Fruit fly (Drosophila melanogaster) whole organism, embryonic: ENCODE data around the gene Bicra.

Experiments
- BtbVII ChIP-seq: fragments of 200-800 bp; sonication (Bioruptor generic); optimal IDR thresholded peaks from 3 replicates; lab custom pipeline; 2017; ENCODE audit warnings: missing biosample characterization, mild to moderate bottlenecking, missing genetic modification characterization
- CG10431 ChIP-seq: fragments of 200-800 bp; sonication (Bioruptor generic); optimal IDR thresholded peaks from 3 replicates; lab custom pipeline; 2018; ENCODE audit warnings: missing biosample characterization, mild to moderate bottlenecking, missing genetic modification characterization
- CG12071 ChIP-seq: fragments of 200-800 bp; sonication (Bioruptor generic); optimal IDR thresholded peaks from 3 replicates; lab custom pipeline; 2018; ENCODE audit warnings: missing biosample characterization, mild to moderate bottlenecking, missing genetic modification characterization
- CG12219 ChIP-seq: fragments of 200-800 bp; sonication (Bioruptor generic); optimal IDR thresholded peaks from 3 replicates; lab custom pipeline; 2018; ENCODE audit warnings: missing biosample characterization, mild to moderate bottlenecking, missing genetic modification characterization
- CG15696 ChIP-seq: fragments of 200-800 bp; sonication (Bioruptor generic); optimal IDR thresholded peaks from 2 replicates; lab custom pipeline; 2019; ENCODE audit warnings: missing biosample characterization, mild to moderate bottlenecking, missing genetic modification characterization, moderate library complexity
- CG1602 ChIP-seq: fragments of 200-800 bp; sonication (Bioruptor generic); optimal IDR thresholded peaks from 3 replicates; lab custom pipeline; 2016; ENCODE audit warnings: missing biosample characterization, missing genetic modification characterization
- CG16815 ChIP-seq: fragments of 200-800 bp; sonication (Bioruptor generic); optimal IDR thresholded peaks from 3 replicates; lab custom pipeline; 2017; ENCODE audit warnings: missing biosample characterization, mild to moderate bottlenecking, missing genetic modification characterization
- CG18262 ChIP-seq: fragments of 200-800 bp; optimal IDR thresholded peaks from 3 replicates; lab custom pipeline; 2019; ENCODE audit warnings: missing biosample characterization, mild to moderate bottlenecking, missing genetic modification characterization, moderate library complexity
- CG2129 ChIP-seq: fragments of 200-800 bp; sonication (Bioruptor generic); IDR thresholded peaks from 2 replicates; pipeline ENCODE4 v1.3.6; 2022; ENCODE audit warnings: missing biosample characterization, missing genetic modification characterization; ENCODE audit not compliant: partially characterized antibody
- CG34422 ChIP-seq: fragments of 200-800 bp; sonication (Bioruptor generic); IDR thresholded peaks from 3 replicates; pipeline ENCODE4 v1.3.6; 2022; ENCODE audit warnings: missing biosample characterization, missing genetic modification characterization
- CG4360 ChIP-seq: fragments of 200-800 bp; sonication (Bioruptor generic); IDR thresholded peaks from 2 replicates; pipeline ENCODE4 v1.3.6; 2022; ENCODE audit warnings: missing biosample characterization, missing genetic modification characterization
- CG43689 ChIP-seq: fragments of 200-800 bp; sonication (Bioruptor generic); IDR thresholded peaks from 2 replicates; pipeline ENCODE4 v1.3.6; 2022; ENCODE audit warnings: missing biosample characterization, missing genetic modification characterization
- CG6272 ChIP-seq: fragments of 200-800 bp; sonication (Bioruptor generic); IDR thresholded peaks from 2 replicates; pipeline ENCODE4 v1.3.6; 2022; ENCODE audit warnings: missing biosample characterization, missing genetic modification characterization
- CG6765 ChIP-seq: fragments of 200-800 bp; sonication (Bioruptor generic); optimal IDR thresholded peaks from 3 replicates; lab custom pipeline; 2017; ENCODE audit warnings: missing biosample characterization, mild to moderate bottlenecking, missing genetic modification characterization
- CG7556 ChIP-seq: fragments of 200-800 bp; sonication (Bioruptor generic); optimal IDR thresholded peaks from 2 replicates; lab custom pipeline; 2017; ENCODE audit warnings: missing biosample characterization, mild to moderate bottlenecking, missing genetic modification characterization
- CG7839 ChIP-seq: fragments of 200-800 bp; sonication (Bioruptor generic); optimal IDR thresholded peaks from 3 replicates; lab custom pipeline; 2018; ENCODE audit warnings: missing biosample characterization, mild to moderate bottlenecking, missing genetic modification characterization, moderate library complexity
- CG8478 ChIP-seq: fragments of >200 bp; optimal IDR thresholded peaks from 2 replicates; lab custom pipeline; 2018
- CG8944 ChIP-seq: fragments of 200-800 bp; sonication (Bioruptor generic); optimal IDR thresholded peaks from 3 replicates; lab custom pipeline; 2016; ENCODE audit warnings: missing biosample characterization, missing genetic modification characterization
- CG9876 ChIP-seq: fragments of 200-800 bp; sonication (Bioruptor generic); optimal IDR thresholded peaks from 2 replicates; lab custom pipeline; 2016; ENCODE audit warnings: missing biosample characterization, missing genetic modification characterization
- CHES-1-like ChIP-seq: fragments of 200-800 bp; sonication (Bioruptor generic); optimal IDR thresholded peaks from 2 replicates; lab custom pipeline; 2016; ENCODE audit warnings: missing biosample characterization, missing genetic modification characterization
- D ChIP-seq, 2 experiments: fragments of 200-800 bp in 1 of 2; fragments of >200 bp in 1 of 2; sonication (Bioruptor generic) in 1 of 2; optimal IDR thresholded peaks; 2 replicates in 1 of 2; 3 replicates in 1 of 2; lab custom pipeline; 2017; ENCODE audit warnings: mild to moderate bottlenecking in 1 of 2, missing biosample characterization in 1 of 2, missing genetic modification characterization in 1 of 2, missing genetic modification reagents in 1 of 2
- Dfd ChIP-seq, 2 experiments: fragments of >200 bp; optimal IDR thresholded peaks; 2 replicates each; lab custom pipeline; 2017; ENCODE audit warnings: missing biosample characterization in 2 of 2, missing genetic modification characterization in 2 of 2
- Doc3 ChIP-seq: fragments of 200-800 bp; sonication (Bioruptor generic); IDR thresholded peaks from 3 replicates; pipeline ENCODE4 v1.3.6; 2022; ENCODE audit warnings: missing biosample characterization, missing genetic modification characterization; ENCODE audit not compliant: partially characterized antibody
- Fer2 ChIP-seq: fragments of 200-800 bp; sonication (Bioruptor generic); optimal IDR thresholded peaks from 2 replicates; lab custom pipeline; 2018; ENCODE audit warnings: missing biosample characterization, mild to moderate bottlenecking, missing genetic modification characterization, moderate library complexity
- Gsc ChIP-seq: fragments of 200-800 bp; sonication (Bioruptor generic); IDR thresholded peaks from 2 replicates; pipeline ENCODE4 v1.3.6; 2022; ENCODE audit warnings: missing biosample characterization, missing genetic modification characterization
- Jarid2 ChIP-seq: fragments of 200-800 bp; sonication (Bioruptor generic); optimal IDR thresholded peaks from 3 replicates; lab custom pipeline; 2017; ENCODE audit warnings: mild to moderate bottlenecking, missing biosample characterization, missing genetic modification reagents, missing genetic modification characterization
- Lim3 ChIP-seq: fragments of 200-800 bp; sonication (Bioruptor generic); IDR thresholded peaks from 2 replicates; pipeline ENCODE4 v1.3.6; 2022; ENCODE audit warnings: missing biosample characterization, missing genetic modification characterization
- Mes4 ChIP-seq: fragments of 200-800 bp; sonication (Bioruptor generic); optimal IDR thresholded peaks from 2 replicates; lab custom pipeline; 2016; ENCODE audit warnings: missing biosample characterization, missing genetic modification characterization
- Mrtf ChIP-seq: fragments of 200-800 bp; sonication (Bioruptor generic); IDR thresholded peaks from 3 replicates; pipeline ENCODE4 v1.3.6; 2022; ENCODE audit warnings: missing biosample characterization, missing genetic modification characterization
- NC2α ChIP-seq: fragments of 200-800 bp; sonication (Bioruptor generic); optimal IDR thresholded peaks from 2 replicates; lab custom pipeline; 2016; ENCODE audit warnings: missing biosample characterization, missing genetic modification characterization
- PHDP ChIP-seq: fragments of 200-800 bp; sonication (Bioruptor generic); optimal IDR thresholded peaks from 3 replicates; lab custom pipeline; 2018; ENCODE audit warnings: missing biosample characterization, mild to moderate bottlenecking, missing genetic modification characterization, moderate library complexity
- Rx ChIP-seq: fragments of 200-800 bp; sonication (Bioruptor generic); IDR thresholded peaks from 2 replicates; pipeline ENCODE4 v1.3.6; 2022; ENCODE audit warnings: missing biosample characterization, missing genetic modification characterization
- Sox100B ChIP-seq: fragments of 200-800 bp; sonication (Bioruptor generic); optimal IDR thresholded peaks from 3 replicates; lab custom pipeline; 2018; ENCODE audit warnings: missing biosample characterization, mild to moderate bottlenecking, missing genetic modification characterization
- amos ChIP-seq: fragments of 200-800 bp; sonication (Bioruptor generic); IDR thresholded peaks from 2 replicates; pipeline ENCODE4 v1.3.6; 2022; ENCODE audit warnings: missing biosample characterization, missing genetic modification characterization; ENCODE audit not compliant: partially characterized antibody
- bab2 ChIP-seq: fragments of 200-800 bp; sonication (Bioruptor generic); optimal IDR thresholded peaks from 2 replicates; lab custom pipeline; 2016; ENCODE audit warnings: missing biosample characterization, missing genetic modification characterization
- chinmo ChIP-seq: fragments of 200-800 bp; sonication (Bioruptor generic); IDR thresholded peaks from 4 replicates; pipeline ENCODE4 v1.3.6; 2022; ENCODE audit warnings: missing biosample characterization, missing genetic modification characterization; ENCODE audit not compliant: partially characterized antibody
- chm ChIP-seq: fragments of 200-800 bp; sonication (Bioruptor generic); IDR thresholded peaks from 2 replicates; pipeline ENCODE4 v1.3.6; 2022; ENCODE audit warnings: missing biosample characterization, missing genetic modification characterization
- crol ChIP-seq: fragments of 200-800 bp; sonication (Bioruptor generic); IDR thresholded peaks from 2 replicates; pipeline ENCODE4 v1.3.6; 2022; ENCODE audit warnings: missing biosample characterization, missing genetic modification characterization
- fd102C ChIP-seq: fragments of 200-800 bp; sonication (Bioruptor generic); optimal IDR thresholded peaks from 2 replicates; lab custom pipeline; 2018; ENCODE audit warnings: missing biosample characterization, mild to moderate bottlenecking, missing genetic modification characterization, moderate library complexity
- gsb ChIP-seq: fragments of 200-800 bp; sonication (Bioruptor generic); IDR thresholded peaks from 2 replicates; pipeline ENCODE4 v1.3.6; 2022; ENCODE audit warnings: missing biosample characterization, missing genetic modification characterization
- luna ChIP-seq: fragments of 200-800 bp; sonication (Bioruptor generic); optimal IDR thresholded peaks from 2 replicates; lab custom pipeline; 2016; ENCODE audit warnings: missing biosample characterization, missing genetic modification characterization
- maf-S ChIP-seq: fragments of 200-800 bp; sonication (Bioruptor generic); optimal IDR thresholded peaks from 2 replicates; lab custom pipeline; 2016; ENCODE audit warnings: missing biosample characterization, missing genetic modification characterization
- nau ChIP-seq: fragments of 200-800 bp; sonication (Bioruptor generic); optimal IDR thresholded peaks from 3 replicates; lab custom pipeline; 2017; ENCODE audit warnings: missing biosample characterization, mild to moderate bottlenecking, missing genetic modification characterization, missing genetic modification reagents
- pan ChIP-seq, 4 experiments: fragments of >200 bp in 3 of 4; fragments of 200-800 bp in 1 of 4; sonication (Bioruptor generic) in 1 of 4; optimal IDR thresholded peaks in 3 of 4; IDR thresholded peaks in 1 of 4; 2 replicates each; pipeline versions ENCODE4 v1.3.6 to Lab custom; 2017 to 2022; ENCODE audit warnings: missing biosample characterization in 2 of 4, missing genetic modification characterization in 2 of 4, mixed read lengths in 1 of 4
- pita ChIP-seq: fragments of 200-800 bp; sonication (Bioruptor generic); optimal IDR thresholded peaks from 2 replicates; lab custom pipeline; 2017; ENCODE audit warnings: missing biosample characterization, mild to moderate bottlenecking, missing genetic modification characterization
- psq ChIP-seq: fragments of 200-800 bp; sonication (Bioruptor generic); optimal IDR thresholded peaks from 2 replicates; lab custom pipeline; 2017; ENCODE audit warnings: missing biosample characterization, missing genetic modification characterization
- rib ChIP-seq: fragments of 200-800 bp; sonication (Bioruptor generic); IDR thresholded peaks from 2 replicates; pipeline ENCODE4 v1.3.6; 2022; ENCODE audit warnings: missing biosample characterization, missing genetic modification characterization
- sisA ChIP-seq: fragments of 200-800 bp; sonication (Bioruptor generic); IDR thresholded peaks from 2 replicates; pipeline ENCODE4 v1.3.6; 2022; ENCODE audit warnings: missing biosample characterization, missing genetic modification characterization
- ttk ChIP-seq: fragments of 200-800 bp; sonication (Bioruptor generic); IDR thresholded peaks from 2 replicates; pipeline ENCODE4 v2.1.2; 2022; ENCODE audit warnings: missing biosample characterization, missing genetic modification characterization
- tup ChIP-seq: fragments of 200-800 bp; sonication (Bioruptor generic); optimal IDR thresholded peaks from 2 replicates; lab custom pipeline; 2016; ENCODE audit warnings: missing biosample characterization, mild to moderate bottlenecking, missing genetic modification characterization, moderate library complexity

Bicra gene

dm6 chr3R:29151621-29152092, 88.8 kb downstream of the Bicra start, which contains the start of gene eIF2D (continued):
- peak; percentile 62 for TF ChIP-seq ttk
- peak; percentile 72 for TF ChIP-seq CG18262 (tag; lab: Kevin White, UChicago)
- no peak for TF ChIP-seq Dfd (GFP tag; optimal IDR thresholded peaks at IDR 0.05; lab: Kevin White, UChicago)
- no peak for TF ChIP-seq luna (GFP tag; lab: Kevin White, UChicago)
- TF ChIP-seq crol (GFP tag; lab: Robert Waterston, UW): no peak
- peak; percentile 66 for TF ChIP-seq CG7556
- TF ChIP-seq Mrtf: peak; percentile 61; the same call in 1 of the 3 replicates
- TF ChIP-seq CG12071 (GFP tag; lab: Kevin White, UChicago): no peak
- no peak for TF ChIP-seq CG43689 (GFP tag; lab: Robert Waterston, UW)
- no peak for TF ChIP-seq fd102C (GFP tag; lab: Kevin White, UChicago)
- TF ChIP-seq CG4360: 0 out of 2 replicates have a peak, but pooled peaks have one; percentile 34
- no peak for TF ChIP-seq Doc3 (GFP tag; lab: Robert Waterston, UW)
- TF ChIP-seq tup (GFP tag; lab: Kevin White, UChicago): no peak
- TF ChIP-seq amos (GFP tag; lab: Robert Waterston, UW): no peak
- TF ChIP-seq Sox100B (GFP tag; lab: Kevin White, UChicago): no peak
- no peak for TF ChIP-seq maf-S (GFP tag; lab: Kevin White, UChicago)
- TF ChIP-seq CG12219: peak; percentile 55
- TF ChIP-seq CG6765 (GFP tag; lab: Kevin White, UChicago): no peak
- TF ChIP-seq pan (optimal IDR thresholded peaks at IDR 0.05; lab: Kevin White, UChicago): no peak
- peak in 1 of 2 experiments; percentile 72 for TF ChIP-seq pan (GFP tag; optimal IDR thresholded peaks at IDR 0.05 in 1 of 2, IDR thresholded peaks at IDR 0.05 in 1 of 2)
- TF ChIP-seq CG10431 (GFP tag; lab: Kevin White, UChicago): no peak
- TF ChIP-seq PHDP (tag; lab: Kevin White, UChicago): peak; percentile 63
- no peak for TF ChIP-seq rib
- TF ChIP-seq Gsc (GFP tag; lab: Robert Waterston, UW): no peak
- no peak for TF ChIP-seq CG9876 (GFP tag; lab: Kevin White, UChicago)
- TF ChIP-seq D (optimal IDR thresholded peaks at IDR 0.05; lab: Kevin White, UChicago): no peak
- TF ChIP-seq D (GFP tag; optimal IDR thresholded peaks at IDR 0.05; lab: Kevin White, UChicago): peak; percentile 46
- TF ChIP-seq chm (GFP tag; lab: Robert Waterston, UW): peak; percentile 72
- TF ChIP-seq NC2α (GFP tag; lab: Kevin White, UChicago): no peak
- TF ChIP-seq CG8944 (GFP tag; lab: Kevin White, UChicago): no peak
- peak; percentile 29 for TF ChIP-seq Fer2 (tag; lab: Kevin White, UChicago)
- TF ChIP-seq chinmo (GFP tag; lab: Robert Waterston, UW): no peak
- TF ChIP-seq Mes4 (GFP tag; lab: Kevin White, UChicago): peak; percentile 17
- TF ChIP-seq CG6272: peak; percentile 45
- no peak for TF ChIP-seq psq (GFP tag; lab: Kevin White, UChicago)
- peak; percentile 22 for TF ChIP-seq CG1602 (GFP tag; lab: Kevin White, UChicago)
- peak; percentile 53 for TF ChIP-seq BtbVII (GFP tag; lab: Kevin White, UChicago)
- TF ChIP-seq CHES-1-like (GFP tag; lab: Kevin White, UChicago): no peak
- TF ChIP-seq bab2 (GFP tag; lab: Kevin White, UChicago): peak; percentile 37
- no peak for TF ChIP-seq Lim3 (GFP tag; lab: Robert Waterston, UW)
- no peak for TF ChIP-seq Jarid2
- no peak for TF ChIP-seq gsb (GFP tag; lab: Robert Waterston, UW)
- TF ChIP-seq nau (GFP tag; lab: Kevin White, UChicago): no peak
- peak; percentile 66 for TF ChIP-seq CG15696 (tag; lab: Kevin White, UChicago)
- 0 out of 2 replicates have a peak, but pooled peaks have one; percentile 48 for TF ChIP-seq Rx (GFP tag; lab: Robert Waterston, UW)
- TF ChIP-seq pita (GFP tag; lab: Kevin White, UChicago): no peak
- no peak for TF ChIP-seq CG16815
- no peak for TF ChIP-seq CG8478 (lab: Kevin White, UChicago)
- peak; percentile 74; the same call in 1 of the 3 replicates for TF ChIP-seq CG34422 (GFP tag; lab: Robert Waterston, UW)
- TF ChIP-seq CG7839 (tag; lab: Kevin White, UChicago): peak; percentile 67
- TF ChIP-seq CG2129 (GFP tag; lab: Robert Waterston, UW): no peak
- TF ChIP-seq sisA (GFP tag; lab: Robert Waterston, UW): no peak; the same call in 1 of the 2 replicates
